Fruit fly (Drosophila melanogaster): ENCODE results near the gene mtSSB.

Gene mtSSB

DNA sequence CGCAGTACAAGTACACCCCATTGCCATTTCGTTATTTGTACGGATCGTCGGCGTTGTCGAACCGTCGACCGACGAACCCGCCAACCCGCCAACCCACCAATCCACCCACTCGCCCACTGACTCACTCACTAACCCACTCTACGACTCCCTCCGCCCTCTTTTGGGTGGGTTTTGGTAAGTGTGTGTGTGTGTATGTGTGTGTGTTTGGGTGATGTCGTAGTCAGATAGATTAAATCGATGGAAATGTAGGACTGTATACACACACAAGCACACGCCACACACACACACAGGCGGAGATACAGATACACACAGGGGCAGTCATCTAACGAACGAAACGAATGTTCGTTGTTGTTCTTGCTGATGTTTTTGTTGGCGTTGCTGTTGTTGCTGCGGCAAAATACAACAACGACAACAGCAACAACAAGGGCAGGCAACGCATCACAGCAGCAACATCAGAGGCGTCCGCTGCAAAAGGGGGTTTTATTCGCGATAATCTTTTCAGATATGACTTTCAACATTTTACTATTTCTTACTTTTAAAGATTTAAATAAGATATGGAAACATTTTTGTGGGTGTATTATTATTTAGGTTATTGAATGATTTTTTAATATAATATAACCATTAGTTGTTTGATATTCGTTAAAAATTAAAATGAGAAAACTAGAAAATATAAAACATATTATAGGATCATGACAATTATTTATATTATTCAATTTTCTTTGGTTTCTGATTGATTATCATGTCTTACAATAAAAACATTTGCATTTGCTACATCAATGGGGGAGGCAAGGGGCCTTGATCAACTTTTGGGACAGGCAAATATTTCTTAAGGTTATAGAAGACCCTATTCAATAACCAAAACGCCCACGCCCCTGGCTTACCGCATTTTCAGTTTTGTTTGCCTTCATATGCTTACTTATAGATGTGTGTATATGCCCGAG lies 16.6 kb upstream of the mtSSB start (continued):
- no peak for TF ChIP-seq da (GFP tag; optimal IDR thresholded peaks at IDR 0.05)
- peak; percentile 89 for TF ChIP-seq PHDP (tag; optimal IDR thresholded peaks at IDR 0.05)
- TF ChIP-seq CG33213 (GFP tag; optimal IDR thresholded peaks at IDR 0.05) = no peak
- TF ChIP-seq GATAe (GFP tag; conservative IDR thresholded peaks at IDR 0.05) = peak; percentile 23; the same call in 1 of the 2 replicates
- no peak for TF ChIP-seq prd (optimal IDR thresholded peaks at IDR 0.05)
- peak; percentile 79 for TF ChIP-seq prd (GFP tag; IDR thresholded peaks at IDR 0.05)
- TF ChIP-seq CG2116 (GFP tag; optimal IDR thresholded peaks at IDR 0.05) = peak; percentile 70
- TF ChIP-seq Side (GFP tag; optimal IDR thresholded peaks at IDR 0.05) = no peak
- TF ChIP-seq grn (GFP tag; optimal IDR thresholded peaks at IDR 0.05) = peak; percentile 87
- no peak for TF ChIP-seq Atf6 (GFP tag; IDR thresholded peaks at IDR 0.05)
- TF ChIP-seq CG12299 (tag; optimal IDR thresholded peaks at IDR 0.05) = peak; percentile 75
- no peak for TF ChIP-seq bigmax (GFP tag; optimal IDR thresholded peaks at IDR 0.05)
- TF ChIP-seq CG13287 (GFP tag; IDR thresholded peaks at IDR 0.05; ENCODE audit: partially characterized antibody) = no peak
- TF ChIP-seq CrebB (tag; optimal IDR thresholded peaks at IDR 0.05) = no peak
- TF ChIP-seq CG7786 (GFP tag; optimal IDR thresholded peaks at IDR 0.05) = no peak
- peak; percentile 81 for TF ChIP-seq CG6683 (GFP tag; optimal IDR thresholded peaks at IDR 0.05)
- peak; percentile 17 for TF ChIP-seq pum (GFP tag; optimal IDR thresholded peaks at IDR 0.05)
- peak; percentile 91; the same call in 1 of the 2 replicates for TF ChIP-seq CG31441 (GFP tag; IDR thresholded peaks at IDR 0.05)
- TF ChIP-seq scrt (GFP tag; optimal IDR thresholded peaks at IDR 0.05) = peak; percentile 70
- peak; percentile 96 for TF ChIP-seq Ssrp (tag; optimal IDR thresholded peaks at IDR 0.05)
- TF ChIP-seq bsh (GFP tag; optimal IDR thresholded peaks at IDR 0.05) = peak; percentile 76 to 89
- TF ChIP-seq CG1832 (GFP tag; optimal IDR thresholded peaks at IDR 0.05) = no peak
- no peak for TF ChIP-seq Camta (GFP tag; optimal IDR thresholded peaks at IDR 0.05)
- TF ChIP-seq fd96Cb (tag; optimal IDR thresholded peaks at IDR 0.05) = peak; percentile 93
- no peak for TF ChIP-seq Bteb2 (GFP tag; optimal IDR thresholded peaks at IDR 0.05)
- TF ChIP-seq CG7963 (GFP tag; IDR thresholded peaks at IDR 0.05; ENCODE audit: partially characterized antibody) = no peak
- no peak for TF ChIP-seq HLH54F (GFP tag; optimal IDR thresholded peaks at IDR 0.05)
- no peak for TF ChIP-seq yki (optimal IDR thresholded peaks at IDR 0.05)
- TF ChIP-seq CG12071 (GFP tag; optimal IDR thresholded peaks at IDR 0.05) = peak; percentile 0
- TF ChIP-seq chm (GFP tag; IDR thresholded peaks at IDR 0.05) = peak; percentile 31
- TF ChIP-seq CG6175 (GFP tag; IDR thresholded peaks at IDR 0.05) = peak; percentile 18; the same call in 1 of the 3 replicates
- TF ChIP-seq hbn (GFP tag; IDR thresholded peaks at IDR 0.05; ENCODE audit: partially characterized antibody) = no peak
- peak; percentile 90 for TF ChIP-seq NfI (GFP tag; optimal IDR thresholded peaks at IDR 0.05)
- peak; percentile 86 for TF ChIP-seq Six4 (GFP tag; optimal IDR thresholded peaks at IDR 0.05)
- peak; percentile 97 for TF ChIP-seq CG9437 (GFP tag; optimal IDR thresholded peaks at IDR 0.05)
- TF ChIP-seq zfh1 (GFP tag; IDR thresholded peaks at IDR 0.05) = peak; percentile 69
- TF ChIP-seq CG3163 (GFP tag; optimal IDR thresholded peaks at IDR 0.05) = no peak
- TF ChIP-seq CG1792 (GFP tag; optimal IDR thresholded peaks at IDR 0.05) = no peak
- no peak for TF ChIP-seq HmgZ (tag; optimal IDR thresholded peaks at IDR 0.05)
- TF ChIP-seq gsb (GFP tag; IDR thresholded peaks at IDR 0.05) = peak; percentile 55
- peak; percentile 65 for TF ChIP-seq ttk (GFP tag; IDR thresholded peaks at IDR 0.05)
- peak; percentile 67; the same call in 1 of the 2 replicates for TF ChIP-seq E2f1 (GFP tag; IDR thresholded peaks at IDR 0.05)
- TF ChIP-seq CG3847 (GFP tag; IDR thresholded peaks at IDR 0.05) = peak; percentile 83
- no peak for TF ChIP-seq CG34224 (GFP tag; IDR thresholded peaks at IDR 0.05; ENCODE audit: partially characterized antibody)
- no peak for TF ChIP-seq zen2 (GFP tag; IDR thresholded peaks at IDR 0.05; ENCODE audit: partially characterized antibody)
- peak; percentile 74 for TF ChIP-seq CG12155 (GFP tag; optimal IDR thresholded peaks at IDR 0.05)
- no peak for TF ChIP-seq CG8944 (GFP tag; optimal IDR thresholded peaks at IDR 0.05)
- TF ChIP-seq ems (GFP tag; optimal IDR thresholded peaks at IDR 0.05) = peak; percentile 61
- TF ChIP-seq CG3726 (GFP tag; IDR thresholded peaks at IDR 0.05) = peak; percentile 52; the same call in 2 of the 3 replicates

Measured in whole organism, embryonic.